Worm (Caenorhabditis elegans): ENCODE results near the gene nhl-2.

DNA sequence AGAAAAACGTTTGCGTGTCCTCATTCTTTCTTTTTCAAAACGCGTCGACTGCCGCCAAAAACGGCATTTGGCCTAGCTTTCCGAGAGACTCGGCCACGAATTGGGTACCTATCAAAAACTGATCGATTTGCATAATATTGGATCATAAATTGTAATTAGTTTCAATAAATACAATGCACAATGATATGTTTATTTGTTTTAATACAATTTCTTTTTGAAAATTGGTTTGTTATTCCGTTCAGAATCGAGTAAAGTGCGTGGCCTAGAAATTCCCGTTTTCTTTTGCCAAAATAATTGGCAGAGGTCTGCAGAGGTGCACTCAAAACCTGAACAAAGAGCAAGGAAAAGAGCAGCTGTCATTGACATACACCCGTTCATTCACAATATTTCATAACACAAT is 6.5 kb upstream of the nhl-2 start, which contains the start of gene F26F4.8:
- TF ChIP-seq jun-1 (tag; optimal IDR thresholded peaks at IDR 0.05) (no peak), nhr-67 (tag; optimal IDR thresholded peaks at IDR 0.05) (no peak), fkh-10 (GFP tag; optimal IDR thresholded peaks at IDR 0.05) (no peak), lsy-12 (tag; optimal IDR thresholded peaks at IDR 0.05) (no peak), snpc-4 (tag; optimal IDR thresholded peaks at IDR 0.05) (no peak), egl-5 (tag; optimal IDR thresholded peaks at IDR 0.05) (no peak), nhr-237 (tag; optimal IDR thresholded peaks at IDR 0.05) (no peak), pqm-1 (tag; optimal IDR thresholded peaks at IDR 0.05) (no peak), fos-1 (tag; optimal IDR thresholded peaks at IDR 0.05) (no peak), nhr-77 (tag; optimal IDR thresholded peaks at IDR 0.05) (no peak)
